ENCODE assay signal across 3 worm cellular contexts in genomic region chrX:6735494-6735893, ce11.
TF ChIP-seq lines count a peak whose summit lies in the region.

No protein-coding gene starts in this region.

TF ChIP-seq in whole organism, L1 larva, 84 proteins besides CTCF, POLR2A, EP300 and RAD21 (continued from another document and continues in another):
- TF ChIP-seq fkh-8 (tag; optimal IDR thresholded peaks at IDR 0.05; lab: Kevin White, UChicago) (peak; percentile 30), hpl-2 (GFP tag; optimal IDR thresholded peaks at IDR 0.05; lab: Kevin White, UChicago) (no peak), lin-15B (tag; optimal IDR thresholded peaks at IDR 0.05; lab: Kevin White, UChicago) (no peak), unc-62 (GFP tag; optimal IDR thresholded peaks at IDR 0.05; lab: Kevin White, UChicago) (no peak), mab-9 (GFP tag; IDR thresholded peaks at IDR 0.05; lab: Robert Waterston, UW) (no peak), efl-1 (optimal IDR thresholded peaks at IDR 0.05; lab: Kevin White, UChicago) (no peak), efl-1 (GFP tag; optimal IDR thresholded peaks at IDR 0.05 in 1 of 2; lab: Kevin White, UChicago) (no peak), ceh-63 (GFP tag; optimal IDR thresholded peaks at IDR 0.05; lab: Kevin White, UChicago) (no peak), C34B4.2 (tag; optimal IDR thresholded peaks at IDR 0.05; lab: Kevin White, UChicago) (no peak), blmp-1 (tag; optimal IDR thresholded peaks at IDR 0.05; lab: Kevin White, UChicago) (peak; percentile 16), tlp-1 (tag; optimal IDR thresholded peaks at IDR 0.05; lab: Kevin White, UChicago) (no peak), alr-1 (tag; optimal IDR thresholded peaks at IDR 0.05; lab: Kevin White, UChicago; ENCODE audit: borderline replicate concordance) (no peak), lin-13 (GFP tag; optimal IDR thresholded peaks at IDR 0.05; lab: Kevin White, UChicago) (peak; percentile 29), ztf-11 (tag; optimal IDR thresholded peaks at IDR 0.05; lab: Kevin White, UChicago) (no peak), aha-1 (tag; optimal IDR thresholded peaks at IDR 0.05; lab: Kevin White, UChicago) (no peak), snu-23 (GFP tag; optimal IDR thresholded peaks at IDR 0.05; lab: Kevin White, UChicago) (peak; percentile 59), tbx-2 (tag; optimal IDR thresholded peaks at IDR 0.05; lab: Kevin White, UChicago) (peak; percentile 44), nhr-47 (tag; optimal IDR thresholded peaks at IDR 0.05; lab: Kevin White, UChicago) (peak; percentile 39), F16B12.6 (tag; optimal IDR thresholded peaks at IDR 0.05; lab: Kevin White, UChicago) (no peak), C04F5.9 (tag; optimal IDR thresholded peaks at IDR 0.05; lab: Kevin White, UChicago) (no peak), nhr-76 (tag; optimal IDR thresholded peaks at IDR 0.05; lab: Kevin White, UChicago) (no peak), hlh-17 (GFP tag; optimal IDR thresholded peaks at IDR 0.05; lab: Kevin White, UChicago; ENCODE audit: borderline replicate concordance) (no peak), Y116A8C.19 (tag; optimal IDR thresholded peaks at IDR 0.05; lab: Kevin White, UChicago; ENCODE audit: borderline replicate concordance) (no peak), unc-86 (tag; optimal IDR thresholded peaks at IDR 0.05; lab: Kevin White, UChicago) (no peak), ama-1 (optimal IDR thresholded peaks at IDR 0.05; lab: Kevin White, UChicago) (no peak), egl-13 (tag; optimal IDR thresholded peaks at IDR 0.05; lab: Kevin White, UChicago) (no peak), fos-1 (tag; optimal IDR thresholded peaks at IDR 0.05; lab: Kevin White, UChicago) (no peak), nhr-84 (tag; optimal IDR thresholded peaks at IDR 0.05; lab: Kevin White, UChicago) (peak; percentile 65), pag-3 (tag; optimal IDR thresholded peaks at IDR 0.05; lab: Kevin White, UChicago; ENCODE audit: borderline replicate concordance, insufficient read depth) (no peak), ces-1 (GFP tag; optimal IDR thresholded peaks at IDR 0.05; lab: Kevin White, UChicago) (no peak), rnt-1 (tag; optimal IDR thresholded peaks at IDR 0.05; lab: Kevin White, UChicago) (peak; percentile 46), fkh-10 (GFP tag; optimal IDR thresholded peaks at IDR 0.05; lab: Kevin White, UChicago) (no peak), hlh-4 (tag; optimal IDR thresholded peaks at IDR 0.05; lab: Kevin White, UChicago) (no peak), fkh-4 (tag; optimal IDR thresholded peaks at IDR 0.05; lab: Kevin White, UChicago; ENCODE audit: borderline replicate concordance) (no peak), grh-1 (GFP tag; IDR thresholded peaks at IDR 0.05; lab: Robert Waterston, UW) (peak; percentile 39; the same call in 1 of the 2 replicates), skn-1 (tag; optimal IDR thresholded peaks at IDR 0.05; lab: Kevin White, UChicago) (no peak), mdl-1 (tag; optimal IDR thresholded peaks at IDR 0.05; lab: Kevin White, UChicago) (no peak), unc-30 (tag; optimal IDR thresholded peaks at IDR 0.05; lab: Kevin White, UChicago) (no peak), mef-2 (tag; optimal IDR thresholded peaks at IDR 0.05; lab: Kevin White, UChicago) (peak; percentile 76), vab-15 (tag; optimal IDR thresholded peaks at IDR 0.05; lab: Kevin White, UChicago) (peak; percentile 69), ets-5 (GFP tag; IDR thresholded peaks at IDR 0.05; lab: Robert Waterston, UW) (no peak), dpl-1 (GFP tag; optimal IDR thresholded peaks at IDR 0.05; lab: Kevin White, UChicago) (peak in 1 of 3 experiments; percentile 29), ceh-82 (tag; optimal IDR thresholded peaks at IDR 0.05; lab: Kevin White, UChicago) (no peak), snpc-4 (tag; optimal IDR thresholded peaks at IDR 0.05; lab: Kevin White, UChicago) (no peak), sup-37 (GFP tag; optimal IDR thresholded peaks at IDR 0.05; lab: Kevin White, UChicago) (no peak)

TF ChIP-seq in whole organism, L2 larva, 48 proteins besides CTCF, POLR2A, EP300 and RAD21 (continued from another document):
- no peak for TF ChIP-seq R02D3.7 (tag; optimal IDR thresholded peaks at IDR 0.05; lab: Kevin White, UChicago)
- no peak for TF ChIP-seq unc-55 (GFP tag; optimal IDR thresholded peaks at IDR 0.05; lab: Kevin White, UChicago)
- TF ChIP-seq lin-13 (GFP tag; optimal IDR thresholded peaks at IDR 0.05; lab: Kevin White, UChicago): no peak
- no peak for TF ChIP-seq fos-1 (tag; optimal IDR thresholded peaks at IDR 0.05; lab: Kevin White, UChicago)
- no peak for TF ChIP-seq blmp-1 (tag; optimal IDR thresholded peaks at IDR 0.05; lab: Kevin White, UChicago; ENCODE audit: insufficient read depth)
- TF ChIP-seq nhr-25 (tag; optimal IDR thresholded peaks at IDR 0.05; lab: Kevin White, UChicago): peak; percentile 70
- no peak for TF ChIP-seq nhr-237 (tag; optimal IDR thresholded peaks at IDR 0.05; lab: Kevin White, UChicago)
- no peak for TF ChIP-seq ama-1 (optimal IDR thresholded peaks at IDR 0.05; lab: Kevin White, UChicago)
- TF ChIP-seq elt-3 (tag; optimal IDR thresholded peaks at IDR 0.05; lab: Kevin White, UChicago): no peak
- no peak for TF ChIP-seq ZK546.5 (tag; optimal IDR thresholded peaks at IDR 0.05; lab: Kevin White, UChicago)
- TF ChIP-seq ztf-1 (GFP tag; conservative IDR thresholded peaks at IDR 0.05; lab: Robert Waterston, UW): no peak
- no peak for TF ChIP-seq mab-5 (tag; optimal IDR thresholded peaks at IDR 0.05; lab: Kevin White, UChicago)
- TF ChIP-seq dmd-4 (tag; optimal IDR thresholded peaks at IDR 0.05; lab: Kevin White, UChicago): no peak
- TF ChIP-seq C34F6.9 (tag; optimal IDR thresholded peaks at IDR 0.05; lab: Kevin White, UChicago): peak; percentile 57
- TF ChIP-seq nhr-23 (tag; optimal IDR thresholded peaks at IDR 0.05; lab: Kevin White, UChicago): no peak
- no peak for TF ChIP-seq unc-39 (tag; optimal IDR thresholded peaks at IDR 0.05; lab: Kevin White, UChicago)
- TF ChIP-seq mbf-1 (tag; optimal IDR thresholded peaks at IDR 0.05; lab: Kevin White, UChicago): no peak
- TF ChIP-seq nhr-129 (tag; optimal IDR thresholded peaks at IDR 0.05; lab: Kevin White, UChicago): peak; percentile 83
- no peak for TF ChIP-seq nhr-11 (tag; optimal IDR thresholded peaks at IDR 0.05; lab: Kevin White, UChicago)
- no peak for TF ChIP-seq ztf-11 (tag; optimal IDR thresholded peaks at IDR 0.05; lab: Kevin White, UChicago)
- no peak for TF ChIP-seq egl-27 (tag; optimal IDR thresholded peaks at IDR 0.05; lab: Kevin White, UChicago)
- no peak for TF ChIP-seq sem-4 (tag; optimal IDR thresholded peaks at IDR 0.05; lab: Kevin White, UChicago)
- TF ChIP-seq unc-62 (GFP tag; optimal IDR thresholded peaks at IDR 0.05; lab: Kevin White, UChicago): no peak
- no peak for TF ChIP-seq nhr-77 (tag; optimal IDR thresholded peaks at IDR 0.05; lab: Kevin White, UChicago)
- TF ChIP-seq elt-1 (tag; optimal IDR thresholded peaks at IDR 0.05; lab: Kevin White, UChicago): no peak
- TF ChIP-seq mdl-1 (tag; optimal IDR thresholded peaks at IDR 0.05; lab: Kevin White, UChicago): peak in 1 of 2 experiments; percentile 27
- TF ChIP-seq nhr-21 (tag; optimal IDR thresholded peaks at IDR 0.05; lab: Kevin White, UChicago): peak; percentile 81
- no peak for TF ChIP-seq peb-1 (tag; optimal IDR thresholded peaks at IDR 0.05; lab: Kevin White, UChicago)
- no peak for TF ChIP-seq alr-1 (tag; optimal IDR thresholded peaks at IDR 0.05; lab: Kevin White, UChicago)
- TF ChIP-seq nhr-6 (tag; optimal IDR thresholded peaks at IDR 0.05; lab: Kevin White, UChicago): no peak
- peak; percentile 65 for TF ChIP-seq sma-3 (GFP tag; optimal IDR thresholded peaks at IDR 0.05; lab: Kevin White, UChicago)
- TF ChIP-seq ceh-16 (tag; optimal IDR thresholded peaks at IDR 0.05; lab: Kevin White, UChicago): no peak
- TF ChIP-seq gmeb-1 (tag; optimal IDR thresholded peaks at IDR 0.05; lab: Kevin White, UChicago): no peak

TF ChIP-seq in whole organism, L4 larva, 104 proteins besides CTCF, POLR2A, EP300 and RAD21 (continued from another document):
- peak; percentile 50 to 91 for TF ChIP-seq mdl-1 (tag; optimal IDR thresholded peaks at IDR 0.05; lab: Kevin White, UChicago)
- TF ChIP-seq dve-1 (tag; optimal IDR thresholded peaks at IDR 0.05; lab: Kevin White, UChicago; ENCODE audit: insufficient read depth): peak; percentile 60
- TF ChIP-seq daf-8 (GFP tag; IDR thresholded peaks at IDR 0.05; lab: Robert Waterston, UW): no peak
- no peak for TF ChIP-seq lin-15B (tag; optimal IDR thresholded peaks at IDR 0.05; lab: Kevin White, UChicago)
- no peak for TF ChIP-seq saeg-2 (GFP tag; IDR thresholded peaks at IDR 0.05; lab: Robert Waterston, UW)
- TF ChIP-seq ZK337.2 (GFP tag; IDR thresholded peaks at IDR 0.05; lab: Robert Waterston, UW): no peak
- no peak for TF ChIP-seq nhr-6 (tag; optimal IDR thresholded peaks at IDR 0.05; lab: Kevin White, UChicago)
- no peak for TF ChIP-seq nhr-77 (tag; optimal IDR thresholded peaks at IDR 0.05; lab: Kevin White, UChicago)
- TF ChIP-seq F10B5.3 (tag; optimal IDR thresholded peaks at IDR 0.05; lab: Kevin White, UChicago): no peak
- TF ChIP-seq set-16 (GFP tag; IDR thresholded peaks at IDR 0.05; lab: Robert Waterston, UW): no peak
- no peak for TF ChIP-seq ceh-32 (tag; optimal IDR thresholded peaks at IDR 0.05; lab: Kevin White, UChicago; ENCODE audit: poor library complexity)
- TF ChIP-seq skn-1 (tag; optimal IDR thresholded peaks at IDR 0.05; lab: Kevin White, UChicago): no peak
- no peak for TF ChIP-seq mxl-2 (GFP tag; conservative IDR thresholded peaks at IDR 0.05; lab: Robert Waterston, UW)
- TF ChIP-seq daf-12 (tag; optimal IDR thresholded peaks at IDR 0.05; lab: Kevin White, UChicago): no peak
- no peak for TF ChIP-seq snpc-4 (tag; optimal IDR thresholded peaks at IDR 0.05; lab: Kevin White, UChicago)
- TF ChIP-seq dmd-9 (GFP tag; IDR thresholded peaks at IDR 0.05; lab: Robert Waterston, UW): no peak
- no peak for TF ChIP-seq lir-3 (tag; optimal IDR thresholded peaks at IDR 0.05; lab: Kevin White, UChicago)
- no peak for TF ChIP-seq madf-9 (GFP tag; conservative IDR thresholded peaks at IDR 0.05; lab: Robert Waterston, UW)
- TF ChIP-seq zfp-3 (GFP tag; conservative IDR thresholded peaks at IDR 0.05; lab: Robert Waterston, UW): no peak
- TF ChIP-seq egl-43 (GFP tag; IDR thresholded peaks at IDR 0.05; lab: Robert Waterston, UW): no peak
- no peak for TF ChIP-seq R02D3.7 (tag; optimal IDR thresholded peaks at IDR 0.05; lab: Kevin White, UChicago)
- no peak for TF ChIP-seq F49E8.2 (tag; optimal IDR thresholded peaks at IDR 0.05; lab: Kevin White, UChicago; ENCODE audit: borderline replicate concordance)
- TF ChIP-seq spr-3 (GFP tag; optimal IDR thresholded peaks at IDR 0.05; lab: Kevin White, UChicago): no peak
- no peak for TF ChIP-seq zag-1 (tag; optimal IDR thresholded peaks at IDR 0.05; lab: Kevin White, UChicago)
- no peak for TF ChIP-seq ceh-44 (GFP tag; IDR thresholded peaks at IDR 0.05; lab: Robert Waterston, UW)
- no peak for TF ChIP-seq lin-38 (GFP tag; IDR thresholded peaks at IDR 0.05; lab: Robert Waterston, UW)
- no peak for TF ChIP-seq nhr-25 (tag; optimal IDR thresholded peaks at IDR 0.05; lab: Kevin White, UChicago; ENCODE audit: borderline replicate concordance, insufficient read depth)
- no peak for TF ChIP-seq mep-1 (tag; optimal IDR thresholded peaks at IDR 0.05; lab: Kevin White, UChicago)
- no peak for TF ChIP-seq unc-130 (GFP tag; optimal IDR thresholded peaks at IDR 0.05; lab: Kevin White, UChicago)
- TF ChIP-seq cey-2 (tag; optimal IDR thresholded peaks at IDR 0.05; lab: Kevin White, UChicago; ENCODE audit: borderline replicate concordance, insufficient read depth): no peak
- no peak for TF ChIP-seq dmd-8 (GFP tag; IDR thresholded peaks at IDR 0.05; lab: Robert Waterston, UW)
- TF ChIP-seq mxl-3 (GFP tag; optimal IDR thresholded peaks at IDR 0.05; lab: Kevin White, UChicago): peak; percentile 48
- no peak for TF ChIP-seq snpc-1.2 (GFP tag; IDR thresholded peaks at IDR 0.05; lab: Robert Waterston, UW)
- no peak for TF ChIP-seq madf-5 (GFP tag; IDR thresholded peaks at IDR 0.05; lab: Robert Waterston, UW)
- TF ChIP-seq nhr-48 (tag; optimal IDR thresholded peaks at IDR 0.05; lab: Kevin White, UChicago): peak; percentile 64
- TF ChIP-seq nhr-28 (tag; optimal IDR thresholded peaks at IDR 0.05; lab: Kevin White, UChicago): peak; percentile 3
- TF ChIP-seq unc-39 (tag; optimal IDR thresholded peaks at IDR 0.05; lab: Kevin White, UChicago): no peak
- no peak for TF ChIP-seq ceh-28 (tag; optimal IDR thresholded peaks at IDR 0.05; lab: Kevin White, UChicago)
- TF ChIP-seq ama-1 (optimal IDR thresholded peaks at IDR 0.05; lab: Kevin White, UChicago): no peak
- no peak for TF ChIP-seq lin-39 (tag; optimal IDR thresholded peaks at IDR 0.05; lab: Kevin White, UChicago)
- TF ChIP-seq nhr-102 (tag; optimal IDR thresholded peaks at IDR 0.05; lab: Kevin White, UChicago): peak; percentile 17
- peak in 1 of 2 experiments; percentile 54 for TF ChIP-seq hif-1 (tag; optimal IDR thresholded peaks at IDR 0.05; lab: Kevin White, UChicago)
- peak; percentile 66 for TF ChIP-seq hlh-11 (tag; optimal IDR thresholded peaks at IDR 0.05; lab: Kevin White, UChicago)
- TF ChIP-seq nhr-76 (tag; optimal IDR thresholded peaks at IDR 0.05; lab: Kevin White, UChicago): no peak
- no peak for TF ChIP-seq mes-2 (tag; optimal IDR thresholded peaks at IDR 0.05; lab: Kevin White, UChicago; ENCODE audit: poor library complexity, severe bottlenecking)
- TF ChIP-seq lin-29 (GFP tag; IDR thresholded peaks at IDR 0.05; lab: Robert Waterston, UW): no peak
- TF ChIP-seq spr-1 (tag; optimal IDR thresholded peaks at IDR 0.05; lab: Kevin White, UChicago): no peak
- TF ChIP-seq T20F7.1 (GFP tag; optimal IDR thresholded peaks at IDR 0.05; lab: Kevin White, UChicago): no peak
- TF ChIP-seq arid-1 (GFP tag; conservative IDR thresholded peaks at IDR 0.05; lab: Robert Waterston, UW): no peak
- TF ChIP-seq pqm-1 (tag; optimal IDR thresholded peaks at IDR 0.05; lab: Kevin White, UChicago): no peak
- no peak for TF ChIP-seq Y105C5A.15 (GFP tag; IDR thresholded peaks at IDR 0.05; lab: Robert Waterston, UW)
- TF ChIP-seq unc-62 (GFP tag; optimal IDR thresholded peaks at IDR 0.05 in 1 of 2; lab: Kevin White, UChicago): peak in 1 of 2 experiments; percentile 59
- TF ChIP-seq unc-62 (tag; optimal IDR thresholded peaks at IDR 0.05; lab: Kevin White, UChicago): no peak
- TF ChIP-seq aly-2 (tag; optimal IDR thresholded peaks at IDR 0.05; lab: Kevin White, UChicago): no peak
- TF ChIP-seq fos-1 (tag; optimal IDR thresholded peaks at IDR 0.05; lab: Kevin White, UChicago): no peak
- TF ChIP-seq zfp-2 (tag; optimal IDR thresholded peaks at IDR 0.05; lab: Kevin White, UChicago): no peak
- peak in 1 of 2 experiments; percentile 91 for TF ChIP-seq daf-16 (GFP tag; optimal IDR thresholded peaks at IDR 0.05; lab: Kevin White, UChicago)
- peak; percentile 23 for TF ChIP-seq daf-16 (tag; optimal IDR thresholded peaks at IDR 0.05; lab: Kevin White, UChicago)
- no peak for TF ChIP-seq dpl-1 (GFP tag; optimal IDR thresholded peaks at IDR 0.05; lab: Kevin White, UChicago)
- no peak for TF ChIP-seq duxl-1 (tag; optimal IDR thresholded peaks at IDR 0.05; lab: Kevin White, UChicago; ENCODE audit: poor library complexity)
- TF ChIP-seq nhr-237 (tag; optimal IDR thresholded peaks at IDR 0.05; lab: Kevin White, UChicago): no peak
TF ChIP-seq in whole organism, L4 larva: peak in this region for 16.
